Fruit fly (Drosophila melanogaster): Measurements from ENCODE around the gene Myo95E.
A peak's percentile ranks its signal among the peaks of the same experiment; 100 is the strongest.

DNA sequence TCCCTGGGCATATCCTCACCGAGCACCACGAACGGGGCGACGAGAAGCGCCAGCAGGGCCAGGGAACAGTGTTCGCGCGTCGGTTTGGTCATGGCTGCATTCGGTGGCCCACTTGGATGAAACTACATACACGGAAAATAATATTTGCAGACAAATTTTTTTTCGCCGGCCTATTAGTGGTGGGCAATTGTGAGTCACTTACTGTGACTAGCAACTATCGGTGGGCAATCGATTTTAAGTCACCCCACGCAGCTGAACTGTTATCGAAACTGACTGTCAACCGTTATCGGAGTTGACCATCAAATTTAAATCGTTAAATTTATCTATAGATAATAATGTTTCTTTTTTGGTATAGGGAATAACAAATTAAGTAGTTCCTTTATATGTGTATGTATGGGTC, 8.1 kb upstream of the Myo95E start, which contains the start of gene CG5510:
- no peak for TF ChIP-seq pdm3 (GFP tag; optimal IDR thresholded peaks at IDR 0.05)
- no peak for TF ChIP-seq CG10631 (GFP tag; optimal IDR thresholded peaks at IDR 0.05)
- no peak for TF ChIP-seq Gug (GFP tag; IDR thresholded peaks at IDR 0.05)
- no peak for TF ChIP-seq dac (GFP tag; optimal IDR thresholded peaks at IDR 0.05)
- TF ChIP-seq Hr4 (GFP tag; optimal IDR thresholded peaks at IDR 0.05), result no peak
- peak; percentile 48; the same call in 1 of the 3 replicates for TF ChIP-seq eg (GFP tag; IDR thresholded peaks at IDR 0.05)
- TF ChIP-seq CG4318 (GFP tag; optimal IDR thresholded peaks at IDR 0.05), result no peak
- no peak for TF ChIP-seq CG6808 (GFP tag; optimal IDR thresholded peaks at IDR 0.05)
- TF ChIP-seq CG3919 (GFP tag; optimal IDR thresholded peaks at IDR 0.05), result no peak
- no peak for TF ChIP-seq CG11762 (GFP tag; optimal IDR thresholded peaks at IDR 0.05; ENCODE audit: insufficient read depth)
- no peak for TF ChIP-seq fd59A (GFP tag; optimal IDR thresholded peaks at IDR 0.05)
- no peak for TF ChIP-seq OdsH (GFP tag; optimal IDR thresholded peaks at IDR 0.05)
- no peak for TF ChIP-seq spab (GFP tag; optimal IDR thresholded peaks at IDR 0.05)
- TF ChIP-seq Sox15 (GFP tag; optimal IDR thresholded peaks at IDR 0.05), result no peak

Measured in whole organism, prepupa.